Fruit fly (Drosophila melanogaster) whole organism, embryonic: ENCODE measurements around the gene CG6041.

Source experiments
- Ada2b ChIP-seq: fragments of 200-800 bp; sonication (Bioruptor generic); IDR thresholded peaks from 2 replicates; pipeline ENCODE4 v1.3.6; 2022; ENCODE audit warnings: missing biosample characterization, missing genetic modification characterization
- Adf1 ChIP-seq: fragments of 200-800 bp; sonication (Bioruptor generic); IDR thresholded peaks from 2 replicates; pipeline ENCODE4 v1.3.6; 2022; ENCODE audit warnings: missing biosample characterization, missing genetic modification characterization
- Atf3 ChIP-seq: fragments of 200-800 bp; sonication (Bioruptor generic); optimal IDR thresholded peaks from 3 replicates; lab custom pipeline; 2016; ENCODE audit warnings: missing biosample characterization, missing genetic modification characterization
- Awh ChIP-seq: fragments of 200-800 bp; sonication (Bioruptor generic); IDR thresholded peaks from 2 replicates; pipeline ENCODE4, ENCODE4 v1.3.6; 2022; ENCODE audit warnings: missing biosample characterization, missing genetic modification characterization
- CG10565 ChIP-seq: fragments of 200-800 bp; sonication (Bioruptor generic); optimal IDR thresholded peaks from 3 replicates; lab custom pipeline; 2016; ENCODE audit warnings: missing biosample characterization, mild to moderate bottlenecking, missing genetic modification characterization
- CG13287 ChIP-seq: fragments of 200-800 bp; sonication (Bioruptor generic); IDR thresholded peaks from 2 replicates; pipeline ENCODE4 v1.3.6; 2022; ENCODE audit warnings: missing biosample characterization, missing genetic modification characterization; ENCODE audit not compliant: partially characterized antibody
- CG13624 ChIP-seq: fragments of 200-800 bp; sonication (Bioruptor generic); optimal IDR thresholded peaks from 2 replicates; lab custom pipeline; 2016; ENCODE audit warnings: missing biosample characterization, missing genetic modification characterization
- CG14710 ChIP-seq: fragments of 200-800 bp; sonication (Bioruptor generic); optimal IDR thresholded peaks from 3 replicates; lab custom pipeline; 2019; ENCODE audit warnings: missing biosample characterization, mild to moderate bottlenecking, missing genetic modification characterization, moderate library complexity
- CG1602 ChIP-seq: fragments of 200-800 bp; sonication (Bioruptor generic); optimal IDR thresholded peaks from 3 replicates; lab custom pipeline; 2016; ENCODE audit warnings: missing biosample characterization, missing genetic modification characterization
- CG16813 ChIP-seq: fragments of 200-800 bp; sonication (Bioruptor generic); IDR thresholded peaks from 3 replicates; pipeline ENCODE4 v1.3.6; 2022; ENCODE audit warnings: missing biosample characterization, missing genetic modification characterization; ENCODE audit not compliant: partially characterized antibody
- CG17328 ChIP-seq: fragments of 200-800 bp; sonication (Bioruptor generic); IDR thresholded peaks from 2 replicates; pipeline ENCODE4 v1.3.6; 2022; ENCODE audit warnings: missing biosample characterization, missing genetic modification characterization
- CG17568 ChIP-seq: fragments of 200-800 bp; sonication (Bioruptor generic); optimal IDR thresholded peaks from 2 replicates; lab custom pipeline; 2018; ENCODE audit warnings: missing biosample characterization, mild to moderate bottlenecking, missing genetic modification characterization, moderate library complexity
- CG1792 ChIP-seq: fragments of 200-800 bp; sonication (Bioruptor generic); optimal IDR thresholded peaks from 2 replicates; lab custom pipeline; 2016; ENCODE audit warnings: missing biosample characterization, missing genetic modification characterization
- CG18764 ChIP-seq: fragments of 200-800 bp; sonication (Bioruptor generic); optimal IDR thresholded peaks from 3 replicates; lab custom pipeline; 2016; ENCODE audit warnings: missing biosample characterization, missing genetic modification characterization
- CG2875 ChIP-seq: fragments of 200-800 bp; sonication (Bioruptor generic); optimal IDR thresholded peaks from 2 replicates; lab custom pipeline; 2017; ENCODE audit warnings: missing biosample characterization, mild to moderate bottlenecking, missing genetic modification characterization, missing genetic modification reagents
- CG2889 ChIP-seq: fragments of 200-800 bp; sonication (Bioruptor generic); IDR thresholded peaks from 3 replicates; pipeline ENCODE4 v1.3.6; 2022; ENCODE audit warnings: missing biosample characterization, missing genetic modification characterization
- CG31224 ChIP-seq: fragments of 200-800 bp; sonication (Bioruptor generic); IDR thresholded peaks from 2 replicates; pipeline ENCODE4 v1.3.6; 2022; ENCODE audit warnings: missing biosample characterization, missing genetic modification characterization
- CG33213 ChIP-seq: fragments of 200-800 bp; sonication (Bioruptor generic); optimal IDR thresholded peaks from 3 replicates; lab custom pipeline; 2016; ENCODE audit warnings: missing biosample characterization, missing genetic modification characterization
- CG3726 ChIP-seq: fragments of 200-800 bp; sonication (Bioruptor generic); IDR thresholded peaks from 3 replicates; pipeline ENCODE4, ENCODE4 v1.3.6; 2022; ENCODE audit warnings: missing biosample characterization, missing genetic modification characterization
- CG3847 ChIP-seq: fragments of 200-800 bp; sonication (Bioruptor generic); IDR thresholded peaks from 2 replicates; pipeline ENCODE4 v1.3.6; 2022; ENCODE audit warnings: missing biosample characterization, missing genetic modification characterization
- CG4360 ChIP-seq: fragments of 200-800 bp; sonication (Bioruptor generic); IDR thresholded peaks from 2 replicates; pipeline ENCODE4 v1.3.6; 2022; ENCODE audit warnings: missing biosample characterization, missing genetic modification characterization
- CG5953 ChIP-seq: fragments of 200-800 bp; sonication (Bioruptor generic); IDR thresholded peaks from 2 replicates; pipeline ENCODE4 v1.3.6; 2022; ENCODE audit warnings: missing biosample characterization, missing genetic modification characterization
- CG7839 ChIP-seq: fragments of 200-800 bp; sonication (Bioruptor generic); optimal IDR thresholded peaks from 3 replicates; lab custom pipeline; 2018; ENCODE audit warnings: missing biosample characterization, mild to moderate bottlenecking, missing genetic modification characterization, moderate library complexity
- CG8388 ChIP-seq: fragments of 200-800 bp; sonication (Bioruptor generic); optimal IDR thresholded peaks from 2 replicates; lab custom pipeline; 2019; ENCODE audit warnings: missing biosample characterization, mild to moderate bottlenecking, missing genetic modification characterization, moderate library complexity
- CG8478 ChIP-seq: fragments of >200 bp; optimal IDR thresholded peaks from 2 replicates; lab custom pipeline; 2018
- CG9215 ChIP-seq: fragments of 200-800 bp; sonication (Bioruptor generic); IDR thresholded peaks from 2 replicates; pipeline ENCODE4 v1.3.6; 2022; ENCODE audit warnings: missing biosample characterization, missing genetic modification characterization
- CTCF ChIP-seq: fragments of 200-800 bp; sonication (Bioruptor generic); optimal IDR thresholded peaks from 2 replicates; lab custom pipeline; 2017; ENCODE audit warnings: missing biosample characterization, mild to moderate bottlenecking, missing genetic modification characterization, moderate library complexity
- CkIIα-i1 ChIP-seq: fragments of 200-800 bp; sonication (Bioruptor generic); IDR thresholded peaks from 2 replicates; pipeline ENCODE4 v1.3.6; 2022; ENCODE audit warnings: missing biosample characterization, missing genetic modification characterization
- H15 ChIP-seq: fragments of 200-800 bp; sonication (Bioruptor generic); IDR thresholded peaks from 3 replicates; pipeline ENCODE4 v1.3.6; 2022; ENCODE audit warnings: missing biosample characterization, missing genetic modification characterization
- HHEX ChIP-seq: fragments of 200-800 bp; sonication (Bioruptor generic); optimal IDR thresholded peaks from 3 replicates; lab custom pipeline; 2017; ENCODE audit warnings: missing biosample characterization, mild to moderate bottlenecking, missing genetic modification characterization, missing genetic modification reagents
- HLH4C ChIP-seq: fragments of 200-800 bp; sonication (Bioruptor generic); IDR thresholded peaks from 3 replicates; pipeline ENCODE4 v1.3.6; 2022; ENCODE audit warnings: missing biosample characterization, missing genetic modification characterization; ENCODE audit not compliant: partially characterized antibody
- HLH54F ChIP-seq: fragments of 200-800 bp; sonication (Bioruptor generic); optimal IDR thresholded peaks from 3 replicates; lab custom pipeline; 2016; ENCODE audit warnings: missing biosample characterization, missing genetic modification characterization
- Hey ChIP-seq: fragments of 200-800 bp; sonication (Bioruptor generic); optimal IDR thresholded peaks from 3 replicates; lab custom pipeline; 2018; ENCODE audit warnings: missing biosample characterization, mild to moderate bottlenecking, missing genetic modification characterization
- Mes4 ChIP-seq: fragments of 200-800 bp; sonication (Bioruptor generic); optimal IDR thresholded peaks from 2 replicates; lab custom pipeline; 2016; ENCODE audit warnings: missing biosample characterization, missing genetic modification characterization
- Pdp1 ChIP-seq, 2 experiments: fragments of 200-800 bp; sonication (Bioruptor generic); optimal IDR thresholded peaks; 3 replicates each; lab custom pipeline; 2016; ENCODE audit warnings: missing biosample characterization in 2 of 2, missing genetic modification characterization in 2 of 2, mild to moderate bottlenecking in 1 of 2, moderate library complexity in 1 of 2
- Ptx1 ChIP-seq: fragments of 200-800 bp; sonication (Bioruptor generic); IDR thresholded peaks from 2 replicates; pipeline ENCODE4 v1.3.6; 2022; ENCODE audit warnings: missing biosample characterization, missing genetic modification characterization
- amos ChIP-seq: fragments of 200-800 bp; sonication (Bioruptor generic); IDR thresholded peaks from 2 replicates; pipeline ENCODE4 v1.3.6; 2022; ENCODE audit warnings: missing biosample characterization, missing genetic modification characterization; ENCODE audit not compliant: partially characterized antibody
- disco-r ChIP-seq: fragments of 200-800 bp; sonication (Bioruptor generic); optimal IDR thresholded peaks from 2 replicates; lab custom pipeline; 2016; ENCODE audit warnings: missing biosample characterization, missing genetic modification characterization
- dm ChIP-seq: fragments of 200-800 bp; sonication (Bioruptor generic); optimal IDR thresholded peaks from 3 replicates; lab custom pipeline; 2016; ENCODE audit warnings: missing biosample characterization, missing genetic modification characterization
- dmrt11E ChIP-seq: fragments of 200-800 bp; sonication (Bioruptor generic); optimal IDR thresholded peaks from 3 replicates; lab custom pipeline; 2018; ENCODE audit warnings: missing biosample characterization, mild to moderate bottlenecking, missing genetic modification characterization, moderate library complexity
- gro ChIP-seq: fragments of 200-800 bp; sonication (Bioruptor generic); optimal IDR thresholded peaks from 2 replicates; lab custom pipeline; 2016; ENCODE audit warnings: missing biosample characterization, missing genetic modification characterization
- gt ChIP-seq: fragments of 200-800 bp; sonication (Bioruptor generic); IDR thresholded peaks from 2 replicates; pipeline ENCODE4 v1.3.6; 2022; ENCODE audit warnings: missing biosample characterization, missing genetic modification characterization
- mld ChIP-seq: fragments of 200-800 bp; sonication (Bioruptor generic); IDR thresholded peaks from 3 replicates; pipeline ENCODE4 v1.3.6; 2022; ENCODE audit warnings: missing biosample characterization, missing genetic modification characterization; ENCODE audit not compliant: partially characterized antibody
- nau ChIP-seq: fragments of 200-800 bp; sonication (Bioruptor generic); optimal IDR thresholded peaks from 3 replicates; lab custom pipeline; 2017; ENCODE audit warnings: missing biosample characterization, mild to moderate bottlenecking, missing genetic modification characterization, missing genetic modification reagents
- p53 ChIP-seq: fragments of 200-800 bp; sonication (Bioruptor generic); optimal IDR thresholded peaks from 2 replicates; lab custom pipeline; 2016; ENCODE audit warnings: missing biosample characterization, missing genetic modification characterization
- repo ChIP-seq: fragments of 200-800 bp; sonication (Bioruptor generic); optimal IDR thresholded peaks from 2 replicates; lab custom pipeline; 2016; ENCODE audit warnings: missing biosample characterization, missing genetic modification characterization
- row ChIP-seq: fragments of 200-800 bp; sonication (Bioruptor generic); IDR thresholded peaks from 3 replicates; pipeline ENCODE4 v1.3.6; 2022; ENCODE audit warnings: missing biosample characterization, missing genetic modification characterization
- scrt ChIP-seq: fragments of 200-800 bp; sonication (Bioruptor generic); optimal IDR thresholded peaks from 2 replicates; lab custom pipeline; 2018; ENCODE audit warnings: missing biosample characterization, mild to moderate bottlenecking, missing genetic modification characterization, moderate library complexity
- shn ChIP-seq: fragments of 200-800 bp; sonication (Bioruptor generic); optimal IDR thresholded peaks from 3 replicates; lab custom pipeline; 2016; ENCODE audit warnings: missing biosample characterization, missing genetic modification characterization
- tin ChIP-seq: fragments of 200-800 bp; sonication (Bioruptor generic); optimal IDR thresholded peaks from 3 replicates; lab custom pipeline; 2016; ENCODE audit warnings: missing biosample characterization, missing genetic modification characterization
- vnd ChIP-seq: fragments of 200-800 bp; sonication (Bioruptor generic); IDR thresholded peaks from 3 replicates; pipeline ENCODE4 v1.3.6; 2022; ENCODE audit warnings: missing biosample characterization, missing genetic modification characterization; ENCODE audit not compliant: partially characterized antibody
- vvl ChIP-seq: fragments of 200-800 bp; sonication (Bioruptor generic); IDR thresholded peaks from 2 replicates; pipeline ENCODE4 v1.3.6; 2022; ENCODE audit warnings: missing biosample characterization, missing genetic modification characterization
- yki ChIP-seq: fragments of >200 bp; optimal IDR thresholded peaks from 3 replicates; lab custom pipeline; 2018

The CG6041 gene

DNA sequence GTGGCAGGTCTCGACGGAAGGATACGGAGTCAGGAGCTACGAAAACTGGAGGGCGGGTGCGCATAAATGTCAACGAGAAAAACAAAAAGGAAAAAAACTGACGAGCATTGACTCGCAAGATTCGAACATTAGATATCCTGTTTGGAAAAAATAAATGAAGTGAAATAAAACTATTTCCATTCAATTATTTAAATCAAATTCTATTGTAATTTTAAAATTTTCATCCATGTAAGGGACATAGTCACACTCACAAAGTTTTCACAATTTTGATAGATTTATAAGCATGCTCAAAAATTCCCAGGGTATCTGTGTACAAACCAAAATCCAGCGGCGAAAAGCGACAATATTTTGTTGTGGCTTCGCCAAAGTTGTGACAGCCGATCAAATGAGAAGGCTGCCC, 48.0 kb downstream of the CG6041 start (continued):
- no peak for TF ChIP-seq amos (GFP tag; lab: Robert Waterston, UW)
- TF ChIP-seq CG18764 (GFP tag; lab: Kevin White, UChicago), result no peak
- TF ChIP-seq vnd, result no peak
- TF ChIP-seq yki (lab: Kevin White, UChicago), result no peak
- TF ChIP-seq CG17568 (GFP tag; lab: Kevin White, UChicago), result no peak
- TF ChIP-seq tin (GFP tag; lab: Kevin White, UChicago), result peak; percentile 11
- TF ChIP-seq CG17328 (GFP tag; lab: Robert Waterston, UW), result peak; percentile 61; the same call in 1 of the 2 replicates
- TF ChIP-seq mld, result no peak
- TF ChIP-seq Awh (GFP tag; lab: Robert Waterston, UW), result no peak
- no peak for TF ChIP-seq Pdp1 (GFP tag; optimal IDR thresholded peaks at IDR 0.05; lab: Kevin White, UChicago)
- no peak for TF ChIP-seq H15 (GFP tag; lab: Robert Waterston, UW)
- peak; percentile 17 for TF ChIP-seq CG7839 (tag; lab: Kevin White, UChicago)
- TF ChIP-seq CG2889 (GFP tag; lab: Robert Waterston, UW), result no peak
- no peak for TF ChIP-seq CG10565 (GFP tag; lab: Kevin White, UChicago)
- TF ChIP-seq Hey, result no peak
- no peak for TF ChIP-seq CG9215 (GFP tag; lab: Robert Waterston, UW)
- no peak for TF ChIP-seq CTCF (GFP tag; lab: Kevin White, UChicago)
- peak; percentile 43 for TF ChIP-seq dmrt11E
- no peak for TF ChIP-seq CkIIα-i1
- TF ChIP-seq scrt (GFP tag; lab: Kevin White, UChicago), result no peak
- no peak for TF ChIP-seq HLH54F (GFP tag; lab: Kevin White, UChicago)
- peak; percentile 33 for TF ChIP-seq CG14710
- TF ChIP-seq CG16813 (GFP tag; lab: Robert Waterston, UW), result no peak
- no peak for TF ChIP-seq vvl
- no peak for TF ChIP-seq shn
- TF ChIP-seq CG4360 (GFP tag; lab: Robert Waterston, UW), result no peak
- TF ChIP-seq CG13287 (GFP tag; lab: Robert Waterston, UW), result no peak
- TF ChIP-seq CG13624 (GFP tag; lab: Kevin White, UChicago), result no peak
- TF ChIP-seq Mes4, result no peak
- TF ChIP-seq CG1602, result no peak
- TF ChIP-seq Ada2b (GFP tag; lab: Robert Waterston, UW), result 0 out of 2 replicates have a peak, but pooled peaks have one; percentile 15
- peak; percentile 31 for TF ChIP-seq CG8388
- TF ChIP-seq p53 (GFP tag; lab: Kevin White, UChicago), result no peak
- no peak for TF ChIP-seq Adf1
- peak; percentile 63 for TF ChIP-seq row (GFP tag; lab: Robert Waterston, UW)
- TF ChIP-seq disco-r (GFP tag; lab: Kevin White, UChicago), result no peak
- TF ChIP-seq CG31224 (GFP tag; lab: Robert Waterston, UW), result 0 out of 2 replicates have a peak, but pooled peaks have one; percentile 7
- no peak for TF ChIP-seq gro (GFP tag; lab: Kevin White, UChicago)
- peak; percentile 26; the same call in 1 of the 2 replicates for TF ChIP-seq Ptx1
- no peak for TF ChIP-seq gt (GFP tag; lab: Robert Waterston, UW)
- TF ChIP-seq CG8478 (lab: Kevin White, UChicago), result no peak
- TF ChIP-seq CG3847, result no peak
- no peak for TF ChIP-seq dm (GFP tag; lab: Kevin White, UChicago)
- no peak for TF ChIP-seq CG5953 (GFP tag; lab: Robert Waterston, UW)
- no peak for TF ChIP-seq nau (GFP tag; lab: Kevin White, UChicago)
- no peak for TF ChIP-seq CG3726 (GFP tag; lab: Robert Waterston, UW)
- no peak for TF ChIP-seq HHEX
- TF ChIP-seq Atf3 (GFP tag; lab: Kevin White, UChicago), result no peak
- no peak for TF ChIP-seq CG33213 (GFP tag; lab: Kevin White, UChicago)
- TF ChIP-seq HLH4C, result no peak
- no peak for TF ChIP-seq CG2875
- TF ChIP-seq repo (GFP tag; lab: Kevin White, UChicago), result no peak
- no peak for TF ChIP-seq CG1792 (GFP tag; lab: Kevin White, UChicago)
